Fruit fly (Drosophila melanogaster): ENCODE measurements around the gene Syx13.

DNA sequence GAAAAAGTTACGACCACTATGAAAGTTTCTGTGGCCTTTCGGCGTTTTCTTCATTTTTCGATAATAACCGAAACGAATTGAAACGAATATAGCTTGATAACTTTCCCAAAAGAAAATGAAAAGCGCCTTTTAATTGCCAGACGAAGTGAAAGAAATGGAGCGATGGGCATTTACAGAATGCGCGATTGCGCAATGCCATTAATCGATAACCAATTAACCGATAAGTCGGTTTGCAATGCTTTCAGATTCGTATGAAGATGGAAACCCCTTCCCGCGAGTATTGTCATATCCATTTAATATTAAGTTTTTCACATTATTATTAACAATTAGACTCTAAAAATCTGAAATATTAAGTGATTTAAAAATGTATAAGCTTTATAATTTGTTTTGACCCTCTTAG lies 16.9 kb upstream of the Syx13 start:
- TF ChIP-seq pan (optimal IDR thresholded peaks at IDR 0.05), result no peak
- no peak for TF ChIP-seq usp (GFP tag; optimal IDR thresholded peaks at IDR 0.05)
- no peak for TF ChIP-seq psq (optimal IDR thresholded peaks at IDR 0.05)
